Worm (Caenorhabditis elegans): ENCODE data around the gene K08B12.1.

Gene K08B12.1

ce11 chrV:6259139-6259538 is at the start of gene K08B12.1:
Gene K08B12.1, plus strand, starts transcription at chrV:6259367.
- no peak for TF ChIP-seq him-1 (tag; optimal IDR thresholded peaks at IDR 0.05)
- TF ChIP-seq dao-5 (tag; optimal IDR thresholded peaks at IDR 0.05) = no peak
- TF ChIP-seq W03F9.2 (tag; optimal IDR thresholded peaks at IDR 0.05) = no peak

ce11 chrV:6209930-6210647 is 49.1 kb upstream of the K08B12.1 start:
- TF ChIP-seq W03F9.2 (tag; optimal IDR thresholded peaks at IDR 0.05) (no peak), dao-5 (tag; optimal IDR thresholded peaks at IDR 0.05) (no peak), him-1 (tag; optimal IDR thresholded peaks at IDR 0.05) (no peak)

- TF ChIP-seq him-1 (tag; optimal IDR thresholded peaks at IDR 0.05) = no peak
- no peak for TF ChIP-seq dao-5 (tag; optimal IDR thresholded peaks at IDR 0.05)
- TF ChIP-seq W03F9.2 (tag; optimal IDR thresholded peaks at IDR 0.05) = no peak
These were observed 47.7 kb upstream of the K08B12.1 start for ce11 chrV:6211509-6211908.

- TF ChIP-seq dao-5 (tag; optimal IDR thresholded peaks at IDR 0.05) (no peak), W03F9.2 (tag; optimal IDR thresholded peaks at IDR 0.05) (no peak), him-1 (tag; optimal IDR thresholded peaks at IDR 0.05) (no peak)
These were observed 46.6 kb upstream of the K08B12.1 start for ce11 chrV:6212566-6212965.

- TF ChIP-seq him-1 (tag; optimal IDR thresholded peaks at IDR 0.05) (no peak), dao-5 (tag; optimal IDR thresholded peaks at IDR 0.05) (no peak), W03F9.2 (tag; optimal IDR thresholded peaks at IDR 0.05) (no peak)
These were observed 45.9 kb upstream of the K08B12.1 start for ce11 chrV:6213216-6213735.

- TF ChIP-seq W03F9.2 (tag; optimal IDR thresholded peaks at IDR 0.05) (no peak), him-1 (tag; optimal IDR thresholded peaks at IDR 0.05) (no peak), dao-5 (tag; optimal IDR thresholded peaks at IDR 0.05) (no peak)
These were observed 45.3 kb upstream of the K08B12.1 start for ce11 chrV:6213845-6214244.

ce11 chrV:6214465-6214864 is 44.7 kb upstream of the K08B12.1 start:
- TF ChIP-seq him-1 (tag; optimal IDR thresholded peaks at IDR 0.05) (no peak), dao-5 (tag; optimal IDR thresholded peaks at IDR 0.05) (no peak), W03F9.2 (tag; optimal IDR thresholded peaks at IDR 0.05) (peak; percentile 24)

ce11 chrV:6217142-6217541 is 42.0 kb upstream of the K08B12.1 start:
- TF ChIP-seq W03F9.2 (tag; optimal IDR thresholded peaks at IDR 0.05) (no peak), dao-5 (tag; optimal IDR thresholded peaks at IDR 0.05) (no peak), him-1 (tag; optimal IDR thresholded peaks at IDR 0.05) (no peak)

ce11 chrV:6217834-6218233 is 41.3 kb upstream of the K08B12.1 start, which contains the start of gene str-206:
Gene str-206, plus strand, starts transcription at chrV:6218134.
- TF ChIP-seq W03F9.2 (tag; optimal IDR thresholded peaks at IDR 0.05) = no peak
- TF ChIP-seq him-1 (tag; optimal IDR thresholded peaks at IDR 0.05) = no peak
- no peak for TF ChIP-seq dao-5 (tag; optimal IDR thresholded peaks at IDR 0.05)

ce11 chrV:6220752-6221151 is 38.4 kb upstream of the K08B12.1 start:
- TF ChIP-seq dao-5 (tag; optimal IDR thresholded peaks at IDR 0.05) = no peak
- no peak for TF ChIP-seq W03F9.2 (tag; optimal IDR thresholded peaks at IDR 0.05)
- no peak for TF ChIP-seq him-1 (tag; optimal IDR thresholded peaks at IDR 0.05)

- TF ChIP-seq dao-5 (tag; optimal IDR thresholded peaks at IDR 0.05) (no peak), W03F9.2 (tag; optimal IDR thresholded peaks at IDR 0.05) (no peak), him-1 (tag; optimal IDR thresholded peaks at IDR 0.05) (no peak)
These were observed 37.9 kb upstream of the K08B12.1 start for ce11 chrV:6221292-6221691.

ce11 chrV:6222171-6222733 is 36.9 kb upstream of the K08B12.1 start:
- no peak for TF ChIP-seq dao-5 (tag; optimal IDR thresholded peaks at IDR 0.05)
- TF ChIP-seq him-1 (tag; optimal IDR thresholded peaks at IDR 0.05) = no peak
- TF ChIP-seq W03F9.2 (tag; optimal IDR thresholded peaks at IDR 0.05) = no peak

- TF ChIP-seq him-1 (tag; optimal IDR thresholded peaks at IDR 0.05) = no peak
- no peak for TF ChIP-seq dao-5 (tag; optimal IDR thresholded peaks at IDR 0.05)
- no peak for TF ChIP-seq W03F9.2 (tag; optimal IDR thresholded peaks at IDR 0.05)
These were observed 36.3 kb upstream of the K08B12.1 start for ce11 chrV:6222779-6223276.

ce11 chrV:6223315-6224018 is 35.7 kb upstream of the K08B12.1 start:
- TF ChIP-seq dao-5 (tag; optimal IDR thresholded peaks at IDR 0.05) = no peak
- no peak for TF ChIP-seq him-1 (tag; optimal IDR thresholded peaks at IDR 0.05)
- no peak for TF ChIP-seq W03F9.2 (tag; optimal IDR thresholded peaks at IDR 0.05)

All from whole organism, L4/young adult.